Worm (Caenorhabditis elegans) whole organism, dauer: Measurements from ENCODE around the gene T28A11.3.

Experiments used
- unc-62 ChIP-seq: sonication (generic microtip); optimal IDR thresholded peaks from 2 replicates; lab custom pipeline; 2017; ENCODE audit warnings: missing biosample characterization, missing genetic modification reagents, missing genetic modification characterization

T28A11.3 gene

ce11 chrV:3267950-3268349 is 7.2 kb upstream of the T28A11.3 start, which contains the start of gene T28A11.18:
T28A11.18 (minus strand) TSS chrV:3268050.
- TF ChIP-seq unc-62: no peak

- TF ChIP-seq unc-62: no peak
These were observed 5.7 kb upstream of the T28A11.3 start, which contains the start of gene T28A11.19 for ce11 chrV:3269407-3269806. T28A11.19 (minus strand) TSS chrV:3269514.

DNA sequence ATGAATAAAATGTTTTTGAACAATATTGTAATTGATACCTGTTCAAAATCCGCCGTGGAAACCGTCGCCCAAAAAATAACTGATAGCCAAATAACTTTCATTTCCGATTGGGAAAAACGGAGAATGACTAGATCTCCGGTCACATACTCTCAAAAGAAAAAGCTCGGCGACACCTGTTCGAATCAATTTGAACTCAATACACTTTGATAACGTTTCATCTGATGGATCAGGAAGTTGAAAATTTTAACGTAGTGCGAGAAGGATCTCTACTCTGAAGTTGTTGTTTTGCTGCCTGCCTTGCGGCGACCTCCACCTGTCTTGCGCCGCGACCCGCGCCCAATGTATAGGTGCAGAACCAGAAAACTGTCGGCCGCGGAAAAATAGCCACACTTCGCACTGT is 2.0 kb upstream of the T28A11.3 start, which contains the start of gene T28A11.20:
TSS of gene T28A11.20 (minus strand) at position 101 of the 400 bp plus-strand sequence.
- no peak for TF ChIP-seq unc-62

ce11 chrV:3273577-3274100 is 1.5 kb upstream of the T28A11.3 start, which contains the start of gene T28A11.4:
T28A11.4 (plus strand) TSS chrV:3274050.
- no peak for TF ChIP-seq unc-62

ce11 chrV:3276184-3276583 is 1.1 kb downstream of the T28A11.3 start:
- TF ChIP-seq unc-62: no peak

- TF ChIP-seq unc-62: no peak
These were observed 3.0 kb downstream of the T28A11.3 start, which contains the start of gene fbxa-64 for ce11 chrV:3278101-3278639. fbxa-64 (minus strand) TSS chrV:3278151.

ce11 chrV:3279138-3279537 is 4.0 kb downstream of the T28A11.3 start:
- TF ChIP-seq unc-62: no peak

ce11 chrV:3280009-3280408 is 4.9 kb downstream of the T28A11.3 start, which contains the start of gene T28A11.2:
T28A11.2 (plus strand) TSS chrV:3280379.
- no peak for TF ChIP-seq unc-62

- TF ChIP-seq unc-62: no peak
These were observed 6.4 kb downstream of the T28A11.3 start, which contains the start of gene T28A11.25 for ce11 chrV:3281523-3281922. T28A11.25 (plus strand) TSS chrV:3281823.

DNA sequence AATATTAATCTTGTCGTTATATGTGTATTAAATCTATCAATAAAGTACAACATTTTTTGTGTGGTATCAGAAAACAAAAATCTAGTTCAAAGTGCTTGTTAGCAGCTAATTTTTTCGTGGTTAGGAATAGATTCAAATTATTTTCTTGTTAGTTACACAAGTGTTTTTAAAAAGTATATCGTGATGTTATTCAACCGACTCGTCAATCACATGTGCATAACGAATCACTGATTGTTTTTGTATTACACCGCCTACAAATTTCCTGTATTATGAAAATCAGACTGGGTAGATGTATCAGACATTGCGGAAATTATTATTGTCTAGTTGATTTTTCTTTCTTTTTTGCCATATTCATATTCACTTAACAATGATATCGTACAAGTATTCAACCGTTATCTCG is 7.8 kb downstream of the T28A11.3 start, which contains the start of gene str-64:
TSS of gene str-64 (plus strand) at position 301 of the 400 bp plus-strand sequence.
- no peak for TF ChIP-seq unc-62

ce11 chrV:3284629-3285028 is 9.5 kb downstream of the T28A11.3 start, which contains the start of gene F35F10.5:
F35F10.5 (plus strand) TSS chrV:3284929.
- no peak for TF ChIP-seq unc-62

ce11 chrV:3287330-3287729 is 12.2 kb downstream of the T28A11.3 start, which contains the start of gene F35F10.7:
F35F10.7 (minus strand) TSS chrV:3287430.
- no peak for TF ChIP-seq unc-62

- no peak for TF ChIP-seq unc-62
These were observed 13.0 kb downstream of the T28A11.3 start for ce11 chrV:3288134-3288533.

DNA sequence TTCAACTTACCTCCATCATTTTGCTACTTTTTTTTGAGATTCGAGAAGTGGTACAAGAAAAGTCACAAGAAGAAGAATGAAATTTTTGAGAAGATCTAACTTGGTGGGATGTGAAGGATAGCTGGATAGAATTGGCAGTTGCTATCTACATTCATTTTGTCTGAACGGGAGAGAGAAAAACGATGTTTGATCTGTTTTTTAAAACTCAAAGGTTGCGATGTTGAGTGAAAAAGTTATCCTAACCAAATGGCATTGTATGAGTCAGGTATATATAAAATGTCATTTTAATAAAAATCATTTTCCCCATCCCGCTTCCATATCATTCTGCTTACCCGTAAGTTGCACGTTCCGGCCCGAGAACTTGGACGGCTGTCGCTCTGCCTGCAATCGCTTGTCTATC is 14.1 kb downstream of the T28A11.3 start, which contains the start of gene F35F10.6:
TSS of gene F35F10.6 (minus strand) at position 101 of the 400 bp plus-strand sequence.
- TF ChIP-seq unc-62: no peak

- no peak for TF ChIP-seq unc-62
These were observed 20.2 kb downstream of the T28A11.3 start for ce11 chrV:3295368-3295767.

DNA sequence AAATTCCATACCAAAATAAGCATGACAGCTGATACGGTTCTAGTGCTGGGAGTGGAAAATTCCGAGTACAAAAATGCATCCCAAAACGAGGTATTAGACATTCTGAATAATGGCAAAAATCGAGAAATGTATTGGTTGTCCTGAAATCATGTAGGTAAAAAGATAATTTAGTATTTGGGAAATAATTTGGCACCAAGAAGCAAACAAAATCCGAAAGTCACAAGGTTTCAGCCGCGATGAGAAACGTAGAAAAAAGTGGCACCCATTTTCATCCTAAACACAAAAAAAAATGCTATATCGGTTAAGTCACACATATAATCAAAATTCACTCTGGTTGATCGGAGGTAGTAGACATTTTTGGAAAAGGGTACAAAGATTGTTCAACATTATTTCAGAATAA is 22.6 kb downstream of the T28A11.3 start, which contains the start of gene srx-122:
TSS of gene srx-122 (minus strand) at position 101 of the 400 bp plus-strand sequence.
- no peak for TF ChIP-seq unc-62

- TF ChIP-seq unc-62: no peak
These were observed 24.3 kb downstream of the T28A11.3 start for ce11 chrV:3299437-3299836.

ce11 chrV:3301898-3302297 is 26.8 kb downstream of the T28A11.3 start, which contains the start of gene srbc-1:
srbc-1 (minus strand) TSS chrV:3301998.
- TF ChIP-seq unc-62: no peak
